Worm (Caenorhabditis elegans): ENCODE measurements around the gene nhr-262.

- no peak for TF ChIP-seq W03F9.2 (tag; optimal IDR thresholded peaks at IDR 0.05)
- no peak for TF ChIP-seq dao-5 (tag; optimal IDR thresholded peaks at IDR 0.05)
These were observed 11.4 kb downstream of the nhr-262 start, which contains the start of gene F09C6.10 for ce11 chrV:16916079-16916478.
